Worm (Caenorhabditis elegans): ENCODE data around the gene T08D10.3.

DNA sequence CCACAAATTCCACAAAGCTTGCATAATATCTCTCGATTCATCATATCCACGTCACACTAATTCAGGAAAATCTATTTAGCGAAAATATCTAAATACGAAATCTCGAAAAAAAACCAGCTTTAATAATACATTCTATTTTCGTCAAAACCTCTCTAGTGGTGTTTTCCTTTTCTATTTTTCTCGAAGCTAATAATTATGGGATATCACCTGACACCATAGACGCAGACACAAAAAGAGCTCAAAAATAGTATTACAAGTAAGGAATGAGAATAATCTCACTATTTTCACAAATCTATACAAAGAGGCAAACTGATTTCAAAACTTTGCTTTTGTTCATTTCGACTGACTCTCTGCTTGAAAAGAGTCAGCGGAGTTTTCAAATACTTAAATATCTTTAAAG, 13.9 kb downstream of the T08D10.3 start:
- TF ChIP-seq snpc-4 (GFP tag; optimal IDR thresholded peaks at IDR 0.05) (no peak), snpc-4 (tag; optimal IDR thresholded peaks at IDR 0.05) (no peak), fkh-3 (tag; optimal IDR thresholded peaks at IDR 0.05) (no peak), ama-1 (optimal IDR thresholded peaks at IDR 0.05) (no peak), ama-1 (GFP tag; optimal IDR thresholded peaks at IDR 0.05) (no peak), snpc-1.3 (tag; optimal IDR thresholded peaks at IDR 0.05; ENCODE audit: insufficient read depth) (no peak), ztf-22 (GFP tag; optimal IDR thresholded peaks at IDR 0.05) (no peak), ekl-4 (GFP tag; IDR thresholded peaks at IDR 0.05) (no peak), C06A6.2 (GFP tag; conservative IDR thresholded peaks at IDR 0.05) (no peak), pbrm-1 (GFP tag; IDR thresholded peaks at IDR 0.05) (no peak), somi-1 (GFP tag; optimal IDR thresholded peaks at IDR 0.05) (no peak)

All from whole organism, young adult.